Worm (Caenorhabditis elegans): Measurements from ENCODE around the gene tph-1.

ce11 chrII:7528210-7528609 is 20.9 kb upstream of the tph-1 start:
- no peak for TF ChIP-seq hmg-4 (GFP tag; optimal IDR thresholded peaks at IDR 0.05)
- TF ChIP-seq ama-1 (optimal IDR thresholded peaks at IDR 0.05), result no peak
